Worm (Caenorhabditis elegans): ENCODE data around the gene hadb-1.

DNA sequence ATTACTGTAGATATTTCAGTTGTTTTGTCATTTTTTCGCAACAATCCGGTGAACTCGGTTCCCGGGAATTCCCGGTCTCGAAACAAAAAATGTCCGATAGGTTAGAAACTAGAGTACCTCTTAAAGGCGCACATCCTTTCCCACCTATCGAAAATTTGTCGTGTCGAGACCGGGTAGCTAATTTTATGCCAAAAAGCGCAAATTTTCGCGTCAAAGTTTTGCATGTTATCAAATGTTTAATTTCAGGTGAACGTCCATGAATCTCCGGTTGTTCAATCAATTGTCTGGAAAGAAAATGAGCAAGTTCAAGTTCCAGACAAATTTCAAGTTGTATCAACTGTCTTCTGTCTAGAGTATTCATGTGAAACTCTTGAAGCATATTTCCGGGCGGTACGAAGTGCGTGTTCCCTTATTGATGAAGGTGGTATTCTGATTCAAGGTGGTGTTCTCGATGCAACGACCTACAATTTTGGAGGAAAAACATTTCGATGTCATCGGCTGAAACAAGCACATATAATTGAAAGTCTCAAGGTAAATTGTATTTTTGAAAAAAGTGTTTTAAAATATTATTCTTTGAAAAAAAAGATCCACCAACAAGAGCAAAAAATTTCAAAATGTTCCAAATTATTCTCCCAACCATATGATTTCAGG is 2.6 kb downstream of the hadb-1 start:
- TF ChIP-seq elt-3 (tag; optimal IDR thresholded peaks at IDR 0.05) (no peak), xbp-1 (tag; optimal IDR thresholded peaks at IDR 0.05) (no peak), dsc-1 (tag; optimal IDR thresholded peaks at IDR 0.05) (no peak), ets-5 (GFP tag; IDR thresholded peaks at IDR 0.05) (no peak), ama-1 (optimal IDR thresholded peaks at IDR 0.05) (no peak)

Data from whole organism, L1 larva.